Worm (Caenorhabditis elegans): ENCODE data around the gene sbsp-1.

Gene sbsp-1

ce11 chrIII:10818364-10818763 is 14.4 kb upstream of the sbsp-1 start (continued):
- TF ChIP-seq lin-39 (tag; optimal IDR thresholded peaks at IDR 0.05) (no peak), nhr-21 (tag; optimal IDR thresholded peaks at IDR 0.05) (no peak), R02D3.7 (tag; optimal IDR thresholded peaks at IDR 0.05) (no peak)

DNA sequence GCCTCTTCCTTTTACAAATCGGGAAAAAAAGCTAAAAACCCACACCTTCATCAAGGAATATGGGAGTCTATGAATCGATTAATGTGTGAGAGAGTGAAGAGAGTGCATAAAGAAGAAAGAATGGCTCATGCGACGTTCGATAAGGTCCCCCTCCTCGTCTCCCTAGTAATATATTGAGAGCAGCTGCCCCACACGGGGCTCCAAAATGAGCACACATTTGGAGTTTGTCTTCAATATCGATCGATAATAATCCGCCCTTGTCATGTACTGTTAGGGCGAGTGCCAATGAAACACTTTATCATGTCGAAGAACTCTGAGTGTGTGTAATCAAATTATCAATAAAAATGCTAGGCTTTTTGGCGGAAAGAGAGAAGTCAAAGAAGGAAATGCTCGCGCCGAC is 13.5 kb upstream of the sbsp-1 start:
- TF ChIP-seq egl-27 (tag; optimal IDR thresholded peaks at IDR 0.05) (no peak), skn-1 (tag; optimal IDR thresholded peaks at IDR 0.05) (no peak), fos-1 (tag; optimal IDR thresholded peaks at IDR 0.05) (peak; percentile 45)

ce11 chrIII:10819778-10820177 is 13.0 kb upstream of the sbsp-1 start:
- TF ChIP-seq lsy-2 (tag; optimal IDR thresholded peaks at IDR 0.05) = peak in 1 of 2 experiments; percentile 57
- peak; percentile 60 for TF ChIP-seq nhr-129 (tag; optimal IDR thresholded peaks at IDR 0.05)
- TF ChIP-seq mdl-1 (tag; optimal IDR thresholded peaks at IDR 0.05) = no peak
- TF ChIP-seq mbf-1 (tag; optimal IDR thresholded peaks at IDR 0.05) = no peak
- peak; percentile 20 for TF ChIP-seq C34F6.9 (tag; optimal IDR thresholded peaks at IDR 0.05)
- peak; percentile 79 for TF ChIP-seq F13H6.1 (tag; optimal IDR thresholded peaks at IDR 0.05)
- no peak for TF ChIP-seq nhr-21 (tag; optimal IDR thresholded peaks at IDR 0.05)
- TF ChIP-seq fos-1 (tag; optimal IDR thresholded peaks at IDR 0.05) = no peak
- no peak for TF ChIP-seq nhr-10 (tag; optimal IDR thresholded peaks at IDR 0.05)
- peak; percentile 58 for TF ChIP-seq sma-9 (GFP tag; optimal IDR thresholded peaks at IDR 0.05)
- no peak for TF ChIP-seq sma-9 (tag; optimal IDR thresholded peaks at IDR 0.05)
- no peak for TF ChIP-seq mab-5 (tag; optimal IDR thresholded peaks at IDR 0.05)

ce11 chrIII:10820592-10821242 is 12.0 kb upstream of the sbsp-1 start:
- TF ChIP-seq nhr-77 (tag; optimal IDR thresholded peaks at IDR 0.05) (no peak), gmeb-1 (tag; optimal IDR thresholded peaks at IDR 0.05) (peak; percentile 14), nhr-6 (tag; optimal IDR thresholded peaks at IDR 0.05) (no peak), sma-9 (GFP tag; optimal IDR thresholded peaks at IDR 0.05) (peak; percentile 13), sma-9 (tag; optimal IDR thresholded peaks at IDR 0.05) (no peak), ztf-4 (tag; optimal IDR thresholded peaks at IDR 0.05) (no peak), nhr-129 (tag; optimal IDR thresholded peaks at IDR 0.05) (no peak), ztf-11 (tag; optimal IDR thresholded peaks at IDR 0.05) (no peak), crh-2 (tag; optimal IDR thresholded peaks at IDR 0.05) (peak; percentile 9), mdl-1 (tag; optimal IDR thresholded peaks at IDR 0.05) (no peak), sem-4 (tag; optimal IDR thresholded peaks at IDR 0.05) (no peak), R02D3.7 (tag; optimal IDR thresholded peaks at IDR 0.05) (no peak), blmp-1 (tag; optimal IDR thresholded peaks at IDR 0.05; ENCODE audit: insufficient read depth) (no peak), F13H6.1 (tag; optimal IDR thresholded peaks at IDR 0.05) (no peak), Y55F3AM.14 (GFP tag; optimal IDR thresholded peaks at IDR 0.05) (no peak), skn-1 (tag; optimal IDR thresholded peaks at IDR 0.05) (no peak), nhr-10 (tag; optimal IDR thresholded peaks at IDR 0.05) (no peak), lin-13 (GFP tag; optimal IDR thresholded peaks at IDR 0.05) (no peak), unc-39 (tag; optimal IDR thresholded peaks at IDR 0.05) (no peak)

DNA sequence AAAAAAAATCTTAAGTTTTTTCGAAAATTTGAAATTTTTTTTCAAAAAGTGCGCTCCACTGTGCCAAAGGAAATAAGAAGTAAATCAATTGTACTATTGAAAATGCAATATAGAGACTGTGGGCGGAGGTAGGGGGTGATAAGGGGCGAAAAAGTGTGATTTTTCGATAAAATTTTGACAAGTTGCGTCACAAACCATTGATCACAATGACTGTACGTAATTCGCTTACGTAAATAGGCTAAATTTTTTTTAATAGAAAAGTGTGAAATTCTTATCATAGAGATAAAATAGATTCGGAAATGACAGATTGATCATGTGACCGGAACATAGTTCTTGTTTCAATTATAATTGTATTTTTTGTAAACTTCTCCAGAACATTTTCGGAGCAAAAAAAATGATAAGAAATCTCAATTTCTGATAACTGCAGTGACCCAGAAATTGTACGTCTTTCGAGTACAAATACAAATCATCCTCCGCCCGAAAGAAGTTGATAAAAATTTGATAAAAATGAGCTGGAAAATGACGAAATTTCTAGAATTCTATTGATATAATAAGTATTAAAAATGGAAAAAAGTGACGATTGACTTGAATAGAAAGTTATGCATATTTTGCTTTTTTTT is 10.1 kb upstream of the sbsp-1 start:
- TF ChIP-seq dmd-4 (tag; optimal IDR thresholded peaks at IDR 0.05) (no peak), crh-2 (tag; optimal IDR thresholded peaks at IDR 0.05) (peak; percentile 36), skn-1 (tag; optimal IDR thresholded peaks at IDR 0.05) (no peak), lsy-2 (tag; optimal IDR thresholded peaks at IDR 0.05) (peak in 1 of 2 experiments; percentile 10), F13H6.1 (tag; optimal IDR thresholded peaks at IDR 0.05) (peak; percentile 13), gmeb-1 (tag; optimal IDR thresholded peaks at IDR 0.05) (peak; percentile 36), nhr-11 (tag; optimal IDR thresholded peaks at IDR 0.05) (no peak), fos-1 (tag; optimal IDR thresholded peaks at IDR 0.05) (peak; percentile 58)

DNA sequence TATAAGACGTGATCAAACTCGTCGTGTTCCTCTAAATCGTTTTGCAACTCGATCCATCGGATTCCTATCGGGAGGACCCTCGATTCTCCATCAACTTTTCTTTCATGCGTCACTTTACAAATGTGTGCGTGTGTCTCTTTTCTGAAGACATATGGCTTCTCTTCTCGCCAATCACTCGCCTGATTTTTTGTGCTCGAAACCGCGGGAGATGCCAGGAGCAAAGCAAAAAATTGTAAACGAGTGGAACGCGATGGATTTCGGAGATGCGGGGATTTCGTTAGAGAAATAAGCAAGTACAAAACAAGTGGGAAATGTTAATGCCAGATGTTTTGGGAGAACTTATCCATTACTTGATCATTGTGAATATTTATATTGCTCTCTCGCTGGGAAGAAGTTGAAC is 8.5 kb upstream of the sbsp-1 start:
- TF ChIP-seq lin-39 (tag; optimal IDR thresholded peaks at IDR 0.05) (no peak), snpc-4 (tag; optimal IDR thresholded peaks at IDR 0.05) (no peak), F13H6.1 (tag; optimal IDR thresholded peaks at IDR 0.05) (peak; percentile 4), skn-1 (tag; optimal IDR thresholded peaks at IDR 0.05) (no peak), peb-1 (tag; optimal IDR thresholded peaks at IDR 0.05) (no peak), nhr-129 (tag; optimal IDR thresholded peaks at IDR 0.05) (peak; percentile 53), ztf-4 (tag; optimal IDR thresholded peaks at IDR 0.05) (no peak), mbf-1 (tag; optimal IDR thresholded peaks at IDR 0.05) (no peak), nhr-6 (tag; optimal IDR thresholded peaks at IDR 0.05) (no peak)

Data from whole organism, L2 larva.